Worm (Caenorhabditis elegans): ENCODE data around the gene Y41D4A.7.

DNA sequence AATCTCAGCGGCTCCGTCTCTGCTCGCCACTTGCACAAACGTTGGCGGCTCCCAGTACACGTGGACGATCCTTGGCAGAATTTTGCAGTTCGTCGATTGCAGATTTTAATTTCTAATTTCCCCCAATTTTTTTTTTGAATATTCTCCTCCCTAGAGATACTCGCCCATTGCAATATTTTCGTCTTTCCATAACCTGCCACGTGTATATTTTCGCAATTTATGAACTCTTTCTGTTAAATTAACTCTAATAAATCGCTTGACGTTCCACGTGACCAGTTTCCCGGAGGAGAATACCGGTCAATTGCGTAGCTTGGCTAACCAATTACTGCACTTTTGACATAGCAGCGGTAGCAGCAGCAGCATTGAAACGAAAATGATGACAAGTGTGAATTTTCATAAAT is 52.9 kb downstream of the Y41D4A.7 start:
- TF ChIP-seq pqm-1 (tag; optimal IDR thresholded peaks at IDR 0.05), result no peak
- TF ChIP-seq ama-1 (optimal IDR thresholded peaks at IDR 0.05), result no peak
- TF ChIP-seq gmeb-2 (tag; optimal IDR thresholded peaks at IDR 0.05), result no peak
- no peak for TF ChIP-seq ceh-30 (tag; optimal IDR thresholded peaks at IDR 0.05)

Measured in whole organism, late embryonic.